Fruit fly (Drosophila melanogaster) whole organism, embryonic: ENCODE data around the gene CanB.

Experiments used
- CG10321 ChIP-seq: fragments of 200-800 bp; sonication (Bioruptor generic); IDR thresholded peaks from 2 replicates; pipeline ENCODE4 v1.3.6; 2022; ENCODE audit warnings: missing biosample characterization, missing genetic modification characterization
- CG10565 ChIP-seq: fragments of 200-800 bp; sonication (Bioruptor generic); optimal IDR thresholded peaks from 3 replicates; lab custom pipeline; 2016; ENCODE audit warnings: missing biosample characterization, mild to moderate bottlenecking, missing genetic modification characterization
- CG14014 ChIP-seq: fragments of 200-800 bp; sonication (Bioruptor generic); IDR thresholded peaks from 2 replicates; pipeline ENCODE4 v1.3.6; 2022; ENCODE audit warnings: missing biosample characterization, missing genetic modification characterization
- CG16813 ChIP-seq: fragments of 200-800 bp; sonication (Bioruptor generic); IDR thresholded peaks from 3 replicates; pipeline ENCODE4 v1.3.6; 2022; ENCODE audit warnings: missing biosample characterization, missing genetic modification characterization; ENCODE audit not compliant: partially characterized antibody
- CG17359 ChIP-seq: fragments of 200-800 bp; sonication (Bioruptor generic); optimal IDR thresholded peaks from 3 replicates; lab custom pipeline; 2018; ENCODE audit warnings: missing biosample characterization, mild to moderate bottlenecking, missing genetic modification characterization, moderate library complexity
- CG2199 ChIP-seq: fragments of 200-800 bp; sonication (Bioruptor generic); IDR thresholded peaks from 3 replicates; pipeline ENCODE4 v1.3.6; 2022; ENCODE audit warnings: missing biosample characterization, missing genetic modification characterization
- CG30431 ChIP-seq: fragments of 200-800 bp; sonication (Bioruptor generic); optimal IDR thresholded peaks from 2 replicates; lab custom pipeline; 2017; ENCODE audit warnings: missing biosample characterization, missing genetic modification characterization
- CG31224 ChIP-seq: fragments of 200-800 bp; sonication (Bioruptor generic); IDR thresholded peaks from 2 replicates; pipeline ENCODE4 v1.3.6; 2022; ENCODE audit warnings: missing biosample characterization, missing genetic modification characterization
- CG32767 ChIP-seq: fragments of 200-800 bp; sonication (Bioruptor generic); IDR thresholded peaks from 2 replicates; pipeline ENCODE4 v1.3.6; 2022; ENCODE audit warnings: missing biosample characterization, missing genetic modification characterization
- CG32772 ChIP-seq: fragments of 200-800 bp; sonication (Bioruptor generic); IDR thresholded peaks from 2 replicates; pipeline ENCODE4 v1.3.6; 2022; ENCODE audit warnings: missing biosample characterization, missing genetic modification characterization
- CG3407 ChIP-seq: fragments of 200-800 bp; sonication (Bioruptor generic); optimal IDR thresholded peaks from 2 replicates; lab custom pipeline; 2018; ENCODE audit warnings: missing biosample characterization, mild to moderate bottlenecking, missing genetic modification characterization
- CG3847 ChIP-seq: fragments of 200-800 bp; sonication (Bioruptor generic); IDR thresholded peaks from 2 replicates; pipeline ENCODE4 v1.3.6; 2022; ENCODE audit warnings: missing biosample characterization, missing genetic modification characterization
- CG4854 ChIP-seq: fragments of 200-800 bp; sonication (Bioruptor generic); optimal IDR thresholded peaks from 2 replicates; lab custom pipeline; 2016; ENCODE audit warnings: missing biosample characterization, missing genetic modification characterization, inconsistent platforms
- CG6689 ChIP-seq: fragments of 200-800 bp; sonication (Bioruptor generic); IDR thresholded peaks from 2 replicates; pipeline ENCODE4 v1.3.6; 2022; ENCODE audit warnings: missing biosample characterization, missing genetic modification characterization
- CG7556 ChIP-seq: fragments of 200-800 bp; sonication (Bioruptor generic); optimal IDR thresholded peaks from 2 replicates; lab custom pipeline; 2017; ENCODE audit warnings: missing biosample characterization, mild to moderate bottlenecking, missing genetic modification characterization
- CG7928 ChIP-seq: fragments of 200-800 bp; sonication (Bioruptor generic); optimal IDR thresholded peaks from 2 replicates; lab custom pipeline; 2017; ENCODE audit warnings: missing biosample characterization, mild to moderate bottlenecking, missing genetic modification characterization
- CG7987 ChIP-seq: fragments of 200-800 bp; sonication (Bioruptor generic); optimal IDR thresholded peaks from 2 replicates; lab custom pipeline; 2018; ENCODE audit warnings: missing biosample characterization, mild to moderate bottlenecking, missing genetic modification characterization, moderate library complexity
- CG8924 ChIP-seq: fragments of 200-800 bp; optimal IDR thresholded peaks from 3 replicates; lab custom pipeline; 2019; ENCODE audit warnings: missing biosample characterization, mild to moderate bottlenecking, missing genetic modification characterization, moderate library complexity
- CG9932 ChIP-seq: fragments of 200-800 bp; sonication (Bioruptor generic); IDR thresholded peaks from 2 replicates; pipeline ENCODE4 v1.3.6; 2022; ENCODE audit warnings: missing biosample characterization, missing genetic modification characterization
- CoRest ChIP-seq: fragments of 200-800 bp; sonication (Bioruptor generic); optimal IDR thresholded peaks from 3 replicates; lab custom pipeline; 2018; ENCODE audit warnings: missing biosample characterization, mild to moderate bottlenecking, missing genetic modification characterization, moderate library complexity
- Dp ChIP-seq: fragments of 200-800 bp; sonication (Bioruptor generic); optimal IDR thresholded peaks from 2 replicates; lab custom pipeline; 2018; ENCODE audit warnings: missing biosample characterization, mild to moderate bottlenecking, missing genetic modification characterization, moderate library complexity
- Dref ChIP-seq: fragments of 200-800 bp; sonication (Bioruptor generic); IDR thresholded peaks from 2 replicates; pipeline ENCODE4 v1.3.6; 2022; ENCODE audit warnings: missing biosample characterization, missing genetic modification characterization
- Elba2 ChIP-seq: fragments of 200-800 bp; sonication (Bioruptor generic); optimal IDR thresholded peaks from 3 replicates; lab custom pipeline; 2016; ENCODE audit warnings: missing biosample characterization, missing genetic modification characterization
- Fer3 ChIP-seq: fragments of 200-800 bp; sonication (Bioruptor generic); optimal IDR thresholded peaks from 2 replicates; lab custom pipeline; 2018; ENCODE audit warnings: missing biosample characterization, mild to moderate bottlenecking, missing genetic modification characterization, moderate library complexity
- HHEX ChIP-seq: fragments of 200-800 bp; sonication (Bioruptor generic); optimal IDR thresholded peaks from 3 replicates; lab custom pipeline; 2017; ENCODE audit warnings: missing biosample characterization, mild to moderate bottlenecking, missing genetic modification characterization, missing genetic modification reagents
- HLHmδ ChIP-seq: fragments of 200-800 bp; sonication (Bioruptor generic); optimal IDR thresholded peaks from 2 replicates; lab custom pipeline; 2018; ENCODE audit warnings: missing biosample characterization, mild to moderate bottlenecking, missing genetic modification characterization, moderate library complexity
- Lhr ChIP-seq: fragments of 200-800 bp; sonication (Bioruptor generic); optimal IDR thresholded peaks from 3 replicates; lab custom pipeline; 2017; ENCODE audit warnings: mild to moderate bottlenecking, missing biosample characterization, missing genetic modification reagents, missing genetic modification characterization
- Nf-YB ChIP-seq: fragments of 200-800 bp; sonication (Bioruptor generic); optimal IDR thresholded peaks from 3 replicates; lab custom pipeline; 2019; ENCODE audit warnings: missing biosample characterization, mild to moderate bottlenecking, missing genetic modification characterization, moderate library complexity
- Nf-YC ChIP-seq: fragments of 200-800 bp; optimal IDR thresholded peaks from 3 replicates; lab custom pipeline; 2019; ENCODE audit warnings: missing biosample characterization, mild to moderate bottlenecking, missing genetic modification characterization, moderate library complexity
- Optix ChIP-seq: fragments of 200-800 bp; sonication (Bioruptor generic); IDR thresholded peaks from 3 replicates; pipeline ENCODE4 v1.3.6; 2022; ENCODE audit warnings: missing biosample characterization, missing genetic modification characterization
- Pdp1 ChIP-seq, 2 experiments: fragments of 200-800 bp; sonication (Bioruptor generic); optimal IDR thresholded peaks; 3 replicates each; lab custom pipeline; 2016; ENCODE audit warnings: missing biosample characterization in 2 of 2, missing genetic modification characterization in 2 of 2, mild to moderate bottlenecking in 1 of 2, moderate library complexity in 1 of 2
- Sox100B ChIP-seq: fragments of 200-800 bp; sonication (Bioruptor generic); optimal IDR thresholded peaks from 3 replicates; lab custom pipeline; 2018; ENCODE audit warnings: missing biosample characterization, mild to moderate bottlenecking, missing genetic modification characterization
- Ssrp ChIP-seq: fragments of 200-800 bp; sonication (Bioruptor generic); optimal IDR thresholded peaks from 2 replicates; lab custom pipeline; 2018; ENCODE audit warnings: missing biosample characterization, mild to moderate bottlenecking, missing genetic modification characterization, moderate library complexity
- ab ChIP-seq: fragments of 200-800 bp; sonication (Bioruptor generic); optimal IDR thresholded peaks from 2 replicates; lab custom pipeline; 2016; ENCODE audit warnings: missing biosample characterization, missing genetic modification characterization
- abd-A ChIP-seq: fragments of 200-800 bp; sonication (Bioruptor generic); optimal IDR thresholded peaks from 3 replicates; lab custom pipeline; 2019; ENCODE audit warnings: missing biosample characterization, mild to moderate bottlenecking, missing genetic modification characterization, moderate library complexity
- ara ChIP-seq: fragments of 200-800 bp; sonication (Bioruptor generic); IDR thresholded peaks from 2 replicates; pipeline ENCODE4 v1.3.6; 2022; ENCODE audit warnings: missing biosample characterization, missing genetic modification characterization
- bbx ChIP-seq: fragments of 200-800 bp; sonication (Bioruptor generic); IDR thresholded peaks from 2 replicates; pipeline ENCODE4 v1.3.6; 2022; ENCODE audit warnings: missing biosample characterization, missing genetic modification characterization; ENCODE audit not compliant: partially characterized antibody
- btn ChIP-seq: fragments of 200-800 bp; sonication (Bioruptor generic); optimal IDR thresholded peaks from 2 replicates; lab custom pipeline; 2016; ENCODE audit warnings: missing biosample characterization, missing genetic modification characterization
- croc ChIP-seq: fragments of 200-800 bp; sonication (Bioruptor generic); conservative IDR thresholded peaks from 3 replicates; pipeline ENCODE4 v1.3.6; 2022; ENCODE audit warnings: missing biosample characterization, missing genetic modification characterization
- dmrt11E ChIP-seq: fragments of 200-800 bp; sonication (Bioruptor generic); optimal IDR thresholded peaks from 3 replicates; lab custom pipeline; 2018; ENCODE audit warnings: missing biosample characterization, mild to moderate bottlenecking, missing genetic modification characterization, moderate library complexity
- ewg ChIP-seq: fragments of 200-800 bp; sonication (Bioruptor generic); optimal IDR thresholded peaks from 3 replicates; lab custom pipeline; 2017; ENCODE audit warnings: mild to moderate bottlenecking, missing biosample characterization, missing genetic modification reagents, missing genetic modification characterization
- gcm ChIP-seq: fragments of 200-800 bp; sonication (Bioruptor generic); optimal IDR thresholded peaks from 2 replicates; lab custom pipeline; 2019; ENCODE audit warnings: missing biosample characterization, mild to moderate bottlenecking, missing genetic modification characterization, moderate library complexity
- gfzf ChIP-seq: fragments of 200-800 bp; sonication (Bioruptor generic); optimal IDR thresholded peaks from 2 replicates; lab custom pipeline; 2016; ENCODE audit warnings: missing biosample characterization, mild to moderate bottlenecking, missing genetic modification characterization, moderate library complexity
- lmd ChIP-seq: fragments of 200-800 bp; sonication (Bioruptor generic); IDR thresholded peaks from 2 replicates; pipeline ENCODE4 v1.3.6; 2022; ENCODE audit warnings: missing biosample characterization, missing genetic modification characterization
- luna ChIP-seq: fragments of 200-800 bp; sonication (Bioruptor generic); optimal IDR thresholded peaks from 2 replicates; lab custom pipeline; 2016; ENCODE audit warnings: missing biosample characterization, missing genetic modification characterization
- pros ChIP-seq: fragments of 200-800 bp; sonication (Bioruptor generic); optimal IDR thresholded peaks from 3 replicates; lab custom pipeline; 2019; ENCODE audit warnings: missing biosample characterization, mild to moderate bottlenecking, missing genetic modification characterization, moderate library complexity
- tgo ChIP-seq: fragments of 200-800 bp; sonication (Bioruptor generic); IDR thresholded peaks from 3 replicates; pipeline ENCODE4 v1.3.6; 2022; ENCODE audit warnings: missing biosample characterization, missing genetic modification characterization
- tna ChIP-seq: fragments of 200-800 bp; sonication (Bioruptor generic); IDR thresholded peaks from 2 replicates; pipeline ENCODE4 v1.3.6; 2022; ENCODE audit warnings: missing biosample characterization, missing genetic modification characterization; ENCODE audit not compliant: partially characterized antibody
- trem ChIP-seq: fragments of 200-800 bp; optimal IDR thresholded peaks from 3 replicates; lab custom pipeline; 2019; ENCODE audit warnings: missing biosample characterization, mild to moderate bottlenecking, missing genetic modification characterization, moderate library complexity

The CanB gene

dm6 chrX:5311838-5312339 is 20.4 kb upstream of the CanB start, which contains the start of the genes TrxT and dhd (continued):
- TF ChIP-seq CG17359 (tag; lab: Kevin White, UChicago) = no peak
- no peak for TF ChIP-seq ab (GFP tag; lab: Kevin White, UChicago)
- no peak for TF ChIP-seq CG3407 (GFP tag; lab: Kevin White, UChicago)
- TF ChIP-seq CG8924 (tag; lab: Kevin White, UChicago) = no peak
- peak; percentile 80 for TF ChIP-seq Dref (GFP tag; lab: Robert Waterston, UW)
- TF ChIP-seq bbx (GFP tag; lab: Robert Waterston, UW) = peak; percentile 66
- TF ChIP-seq CG7556 = no peak
- TF ChIP-seq CG10565 (GFP tag; lab: Kevin White, UChicago) = no peak
- TF ChIP-seq CG7928 (GFP tag; lab: Kevin White, UChicago) = no peak
- TF ChIP-seq Optix = no peak
- TF ChIP-seq HLHmδ = peak; percentile 21
- TF ChIP-seq CG10321 (GFP tag; lab: Robert Waterston, UW) = no peak
- no peak for TF ChIP-seq btn (GFP tag; lab: Kevin White, UChicago)
- peak; percentile 14 for TF ChIP-seq ewg (GFP tag; lab: Kevin White, UChicago)
- TF ChIP-seq CG30431 (GFP tag; lab: Kevin White, UChicago) = no peak
- TF ChIP-seq trem (tag; lab: Kevin White, UChicago) = peak; percentile 15
- TF ChIP-seq CG6689 = 0 out of 2 replicates have a peak, but pooled peaks have one; percentile 44
- TF ChIP-seq dmrt11E = peak; percentile 28
- peak; percentile 77 for TF ChIP-seq CoRest (tag; lab: Kevin White, UChicago)
- peak; percentile 43 for TF ChIP-seq HHEX (GFP tag; lab: Kevin White, UChicago)
- TF ChIP-seq tna (GFP tag; lab: Robert Waterston, UW) = peak; percentile 57; the same call in 1 of the 2 replicates
- TF ChIP-seq croc (GFP tag; lab: Robert Waterston, UW) = no peak
- TF ChIP-seq CG14014 = 0 out of 2 replicates have a peak, but pooled peaks have one; percentile 34
- TF ChIP-seq CG4854 (GFP tag; lab: Kevin White, UChicago) = no peak
- TF ChIP-seq Elba2 (GFP tag; lab: Kevin White, UChicago) = no peak
- no peak for TF ChIP-seq CG31224 (GFP tag; lab: Robert Waterston, UW)
- no peak for TF ChIP-seq abd-A (tag; lab: Kevin White, UChicago)
- peak; percentile 34; the same call in 1 of the 2 replicates for TF ChIP-seq CG9932
- TF ChIP-seq CG32767 (GFP tag; lab: Robert Waterston, UW) = no peak
- TF ChIP-seq Sox100B (GFP tag; lab: Kevin White, UChicago) = no peak
- TF ChIP-seq CG32772 (GFP tag; lab: Robert Waterston, UW) = no peak
- TF ChIP-seq CG16813 = 0 out of 3 replicates have a peak, but pooled peaks have one; percentile 27
- no peak for TF ChIP-seq gcm (GFP tag; lab: Kevin White, UChicago)
- TF ChIP-seq Fer3 (tag; lab: Kevin White, UChicago) = peak; percentile 3
- peak; percentile 50; the same call in 1 of the 2 replicates for TF ChIP-seq CG3847 (GFP tag; lab: Robert Waterston, UW)
- peak; percentile 50 for TF ChIP-seq Lhr
- peak; percentile 48 for TF ChIP-seq CG7987
- TF ChIP-seq tgo (GFP tag; lab: Robert Waterston, UW) = no peak
- TF ChIP-seq Nf-YC (tag; lab: Kevin White, UChicago) = peak; percentile 36
- no peak for TF ChIP-seq ara (GFP tag; lab: Robert Waterston, UW)
- no peak for TF ChIP-seq CG2199 (GFP tag; lab: Robert Waterston, UW)
- no peak for TF ChIP-seq luna (GFP tag; lab: Kevin White, UChicago)
- no peak for TF ChIP-seq Ssrp (tag; lab: Kevin White, UChicago)
- peak in 1 of 2 experiments; percentile 25 for TF ChIP-seq Pdp1 (GFP tag; optimal IDR thresholded peaks at IDR 0.05; lab: Kevin White, UChicago)
- peak; percentile 42; the same call in 1 of the 2 replicates for TF ChIP-seq lmd
- TF ChIP-seq Nf-YB (GFP tag; lab: Kevin White, UChicago) = no peak
- peak; percentile 75 for TF ChIP-seq Dp
- TF ChIP-seq pros = no peak
- peak; percentile 3 for TF ChIP-seq gfzf (GFP tag; lab: Kevin White, UChicago)
